Worm (Caenorhabditis elegans) whole organism, late embryonic: ENCODE data around the gene grl-11.

ENCODE experiments used
- ama-1 ChIP-seq: fragments of 150-350 bp; optimal IDR thresholded peaks from 2 replicates; lab custom pipeline; 2014
- ceh-18 ChIP-seq: sonication (generic microtip); optimal IDR thresholded peaks from 2 replicates; lab custom pipeline; 2016; ENCODE audit warnings: missing genetic modification characterization, missing compliant biosample characterization
- ceh-19 ChIP-seq: fragments of 200-800 bp; sonication (Bioruptor generic); optimal IDR thresholded peaks from 2 replicates; lab custom pipeline; 2018; ENCODE audit warnings: mild to moderate bottlenecking, missing genetic modification characterization, missing compliant biosample characterization
- che-1 ChIP-seq: sonication (generic microtip); optimal IDR thresholded peaks from 2 replicates; lab custom pipeline; 2016; ENCODE audit warnings: mild to moderate bottlenecking, missing genetic modification characterization, missing compliant biosample characterization
- lin-11 ChIP-seq: fragments of 200-800 bp; sonication (Bioruptor generic); optimal IDR thresholded peaks from 2 replicates; lab custom pipeline; 2018; ENCODE audit warnings: mild to moderate bottlenecking, missing genetic modification characterization, missing compliant biosample characterization
- nhr-11 ChIP-seq: fragments of 150-350 bp; optimal IDR thresholded peaks from 2 replicates; lab custom pipeline; 2014; ENCODE audit warnings: missing biosample characterization, missing genetic modification characterization
- rnt-1 ChIP-seq: sonication (generic microtip); optimal IDR thresholded peaks from 2 replicates; lab custom pipeline; 2016; ENCODE audit warnings: missing genetic modification characterization, missing compliant biosample characterization

DNA sequence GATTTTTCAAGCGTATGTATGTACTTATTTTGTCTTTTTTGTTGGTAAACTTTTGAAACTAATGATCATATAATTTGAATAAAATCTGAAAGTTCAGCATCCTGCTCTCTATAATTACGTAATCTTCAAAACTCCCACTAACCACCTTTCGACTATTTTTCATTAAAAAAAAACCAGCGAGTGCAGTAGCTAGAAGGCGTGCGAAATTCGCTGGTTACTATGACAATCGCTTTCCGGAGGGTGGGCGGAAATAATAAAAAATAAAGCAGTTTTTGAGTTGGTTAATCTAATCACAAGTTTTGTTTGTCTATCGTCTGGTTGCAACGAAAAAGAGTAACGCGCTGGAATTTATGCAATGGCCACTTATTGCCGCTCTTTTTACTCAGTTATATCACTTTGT lies 36.6 kb upstream of the grl-11 start, which contains the start of gene irld-34:
- no peak for TF ChIP-seq ama-1 (lab: Kevin White, UChicago)
- TF ChIP-seq nhr-11 (tag; lab: Kevin White, UChicago), result no peak
- TF ChIP-seq ceh-18 (tag; lab: Kevin White, UChicago), result no peak
- no peak for TF ChIP-seq che-1 (tag; lab: Kevin White, UChicago)
- no peak for TF ChIP-seq lin-11
- TF ChIP-seq rnt-1 (tag; lab: Kevin White, UChicago), result no peak
- no peak for TF ChIP-seq ceh-19 (GFP tag; lab: Kevin White, UChicago)
